Worm (Caenorhabditis elegans): Measurements from ENCODE around the gene gck-4.

DNA sequence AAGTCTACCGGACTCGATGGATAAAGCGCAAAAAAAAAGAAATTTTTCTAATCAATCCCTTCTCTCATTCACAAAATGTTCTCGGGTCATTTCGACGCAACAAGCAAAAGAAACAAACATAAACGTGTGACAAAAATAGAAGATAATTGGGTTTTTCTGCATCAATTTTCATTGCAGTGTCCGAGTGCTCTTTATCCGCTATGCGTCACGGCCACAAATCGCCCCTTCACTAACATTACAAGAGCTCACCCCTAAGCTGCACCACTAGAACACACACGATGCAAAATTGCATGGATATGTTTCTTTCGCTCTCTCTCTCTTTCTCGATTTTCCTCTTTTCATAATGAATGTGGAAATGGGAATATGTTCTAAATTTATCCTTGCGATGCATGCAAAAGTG lies 19.2 kb downstream of the gck-4 start:
- TF ChIP-seq med-1 (GFP tag; optimal IDR thresholded peaks at IDR 0.05; ENCODE audit: insufficient read depth) (no peak), flt-1 (GFP tag; IDR thresholded peaks at IDR 0.05) (no peak), ztf-23 (GFP tag; IDR thresholded peaks at IDR 0.05) (no peak), tab-1 (GFP tag; IDR thresholded peaks at IDR 0.05) (no peak)
